Fruit fly (Drosophila melanogaster) whole organism, embryonic: ENCODE results near the gene mRpL17.

ENCODE experiments used
- BtbVII ChIP-seq: fragments of 200-800 bp; sonication (Bioruptor generic); optimal IDR thresholded peaks from 3 replicates; lab custom pipeline; 2017; ENCODE audit warnings: missing biosample characterization, mild to moderate bottlenecking, missing genetic modification characterization
- CG12236 ChIP-seq: fragments of 200-800 bp; sonication (Bioruptor generic); optimal IDR thresholded peaks from 2 replicates; lab custom pipeline; 2016; ENCODE audit warnings: missing biosample characterization, missing genetic modification characterization
- CG13287 ChIP-seq: fragments of 200-800 bp; sonication (Bioruptor generic); IDR thresholded peaks from 2 replicates; pipeline ENCODE4 v1.3.6; 2022; ENCODE audit warnings: missing biosample characterization, missing genetic modification characterization; ENCODE audit not compliant: partially characterized antibody
- CG13894 ChIP-seq: fragments of 200-800 bp; sonication (Bioruptor generic); optimal IDR thresholded peaks from 3 replicates; lab custom pipeline; 2018; ENCODE audit warnings: missing biosample characterization, mild to moderate bottlenecking, missing genetic modification characterization, moderate library complexity
- CG16815 ChIP-seq: fragments of 200-800 bp; sonication (Bioruptor generic); optimal IDR thresholded peaks from 3 replicates; lab custom pipeline; 2017; ENCODE audit warnings: missing biosample characterization, mild to moderate bottlenecking, missing genetic modification characterization
- CG18476 ChIP-seq: fragments of 200-800 bp; sonication (Bioruptor generic); optimal IDR thresholded peaks from 2 replicates; lab custom pipeline; 2016; ENCODE audit warnings: missing biosample characterization, mild to moderate bottlenecking, missing genetic modification characterization
- CG34224 ChIP-seq: fragments of 200-800 bp; sonication (Bioruptor generic); IDR thresholded peaks from 3 replicates; pipeline ENCODE4 v1.3.6; 2022; ENCODE audit warnings: missing biosample characterization, missing genetic modification characterization; ENCODE audit not compliant: partially characterized antibody
- CG34376 ChIP-seq: fragments of 200-800 bp; sonication (Bioruptor generic); optimal IDR thresholded peaks from 2 replicates; lab custom pipeline; 2018; ENCODE audit warnings: missing biosample characterization, mild to moderate bottlenecking, missing genetic modification characterization
- CG3847 ChIP-seq: fragments of 200-800 bp; sonication (Bioruptor generic); IDR thresholded peaks from 2 replicates; pipeline ENCODE4 v1.3.6; 2022; ENCODE audit warnings: missing biosample characterization, missing genetic modification characterization
- CG42726 ChIP-seq: fragments of 200-800 bp; sonication (Bioruptor generic); IDR thresholded peaks from 2 replicates; pipeline ENCODE4 v1.3.6; 2022; ENCODE audit warnings: missing biosample characterization, missing genetic modification characterization; ENCODE audit not compliant: partially characterized antibody
- CG6854 ChIP-seq: fragments of 200-800 bp; sonication (Bioruptor generic); optimal IDR thresholded peaks from 3 replicates; lab custom pipeline; 2017; ENCODE audit warnings: missing biosample characterization, mild to moderate bottlenecking, missing genetic modification characterization
- CrebB ChIP-seq: fragments of 200-800 bp; sonication (Bioruptor generic); optimal IDR thresholded peaks from 3 replicates; lab custom pipeline; 2018; ENCODE audit warnings: missing biosample characterization, mild to moderate bottlenecking, missing genetic modification characterization
- Dbx ChIP-seq: fragments of 200-800 bp; sonication (Bioruptor generic); IDR thresholded peaks from 3 replicates; pipeline ENCODE4 v1.3.6; 2022; ENCODE audit warnings: missing biosample characterization, missing genetic modification characterization
- Fer1 ChIP-seq: fragments of 200-800 bp; sonication (Bioruptor generic); optimal IDR thresholded peaks from 2 replicates; lab custom pipeline; 2017; ENCODE audit warnings: missing biosample characterization, mild to moderate bottlenecking, missing genetic modification characterization
- GATAe ChIP-seq: fragments of 200-800 bp; sonication (Bioruptor generic); conservative IDR thresholded peaks from 2 replicates; pipeline ENCODE4 v1.3.6; 2022; ENCODE audit warnings: missing biosample characterization, missing genetic modification characterization
- Hand ChIP-seq: fragments of 200-800 bp; sonication (Bioruptor generic); optimal IDR thresholded peaks from 2 replicates; lab custom pipeline; 2017; ENCODE audit warnings: mild to moderate bottlenecking, missing biosample characterization, missing genetic modification reagents, missing genetic modification characterization
- HmgZ ChIP-seq: fragments of 200-800 bp; sonication (Bioruptor generic); optimal IDR thresholded peaks from 2 replicates; lab custom pipeline; 2018; ENCODE audit warnings: missing biosample characterization, mild to moderate bottlenecking, missing genetic modification characterization
- MESR4 ChIP-seq: fragments of 200-800 bp; sonication (Bioruptor generic); optimal IDR thresholded peaks from 2 replicates; lab custom pipeline; 2018; ENCODE audit warnings: missing biosample characterization, mild to moderate bottlenecking, missing genetic modification characterization, moderate library complexity
- Med ChIP-seq: fragments of 200-800 bp; sonication (Bioruptor generic); peaks from one replicate; lab custom pipeline; 2016; ENCODE audit warnings: missing biosample characterization, missing genetic modification characterization, mild to moderate bottlenecking, inconsistent platforms, moderate library complexity
- Pdp1 ChIP-seq, 2 experiments: fragments of 200-800 bp; sonication (Bioruptor generic); optimal IDR thresholded peaks; 3 replicates each; lab custom pipeline; 2016; ENCODE audit warnings: missing biosample characterization in 2 of 2, missing genetic modification characterization in 2 of 2, mild to moderate bottlenecking in 1 of 2, moderate library complexity in 1 of 2
- Side ChIP-seq: fragments of 200-800 bp; sonication (Bioruptor generic); optimal IDR thresholded peaks from 2 replicates; lab custom pipeline; 2016; ENCODE audit warnings: missing biosample characterization, missing genetic modification characterization
- Six4 ChIP-seq: fragments of 200-800 bp; sonication (Bioruptor generic); optimal IDR thresholded peaks from 2 replicates; lab custom pipeline; 2016; ENCODE audit warnings: missing biosample characterization, missing genetic modification characterization
- Trl ChIP-seq, 3 experiments: fragments of >200 bp in 2 of 3; fragments of 200-800 bp in 1 of 3; sonication (Bioruptor generic) in 1 of 3; optimal IDR thresholded peaks; 2 replicates in 1 of 3; 3 replicates in 2 of 3; lab custom pipeline; 2016 to 2017; ENCODE audit warnings: missing biosample characterization in 1 of 3, missing genetic modification characterization in 1 of 3
- amos ChIP-seq: fragments of 200-800 bp; sonication (Bioruptor generic); IDR thresholded peaks from 2 replicates; pipeline ENCODE4 v1.3.6; 2022; ENCODE audit warnings: missing biosample characterization, missing genetic modification characterization; ENCODE audit not compliant: partially characterized antibody
- chinmo ChIP-seq: fragments of 200-800 bp; sonication (Bioruptor generic); IDR thresholded peaks from 4 replicates; pipeline ENCODE4 v1.3.6; 2022; ENCODE audit warnings: missing biosample characterization, missing genetic modification characterization; ENCODE audit not compliant: partially characterized antibody
- danr ChIP-seq: fragments of 200-800 bp; sonication (Bioruptor generic); IDR thresholded peaks from 2 replicates; pipeline ENCODE4 v1.3.6; 2022; ENCODE audit warnings: missing biosample characterization, missing genetic modification characterization
- emc ChIP-seq: fragments of 200-800 bp; sonication (Bioruptor generic); optimal IDR thresholded peaks from 2 replicates; lab custom pipeline; 2016; ENCODE audit warnings: missing biosample characterization, missing genetic modification characterization
- exex ChIP-seq: fragments of 200-800 bp; sonication (Bioruptor generic); optimal IDR thresholded peaks from 4 replicates; lab custom pipeline; 2018; ENCODE audit warnings: missing biosample characterization, mild to moderate bottlenecking, missing genetic modification characterization, moderate library complexity
- gro ChIP-seq: fragments of 200-800 bp; sonication (Bioruptor generic); optimal IDR thresholded peaks from 2 replicates; lab custom pipeline; 2016; ENCODE audit warnings: missing biosample characterization, missing genetic modification characterization
- kay ChIP-seq: fragments of 200-800 bp; sonication (Bioruptor generic); optimal IDR thresholded peaks from 2 replicates; lab custom pipeline; 2016; ENCODE audit warnings: missing biosample characterization, missing genetic modification characterization
- ken ChIP-seq: fragments of 200-800 bp; sonication (Bioruptor generic); IDR thresholded peaks from 3 replicates; pipeline ENCODE4 v1.3.6; 2022; ENCODE audit warnings: missing biosample characterization, missing genetic modification characterization
- sc ChIP-seq, 3 experiments: fragments of >200 bp in 2 of 3; fragments of 200-800 bp in 1 of 3; sonication (Bioruptor generic) in 1 of 3; optimal IDR thresholded peaks; 2 replicates in 2 of 3; 3 replicates in 1 of 3; lab custom pipeline; 2017; ENCODE audit warnings: mild to moderate bottlenecking in 1 of 3, missing biosample characterization in 1 of 3, missing genetic modification characterization in 1 of 3, missing genetic modification reagents in 1 of 3
- sug ChIP-seq: fragments of 200-800 bp; optimal IDR thresholded peaks from 2 replicates; lab custom pipeline; 2019; ENCODE audit warnings: missing biosample characterization, mild to moderate bottlenecking, missing genetic modification characterization, moderate library complexity
- vnd ChIP-seq: fragments of 200-800 bp; sonication (Bioruptor generic); IDR thresholded peaks from 3 replicates; pipeline ENCODE4 v1.3.6; 2022; ENCODE audit warnings: missing biosample characterization, missing genetic modification characterization; ENCODE audit not compliant: partially characterized antibody
- z ChIP-seq: fragments of 200-800 bp; sonication (Bioruptor generic); IDR thresholded peaks from 3 replicates; pipeline ENCODE4 v1.3.6; 2022; ENCODE audit warnings: missing biosample characterization, missing genetic modification characterization

mRpL17 gene

DNA sequence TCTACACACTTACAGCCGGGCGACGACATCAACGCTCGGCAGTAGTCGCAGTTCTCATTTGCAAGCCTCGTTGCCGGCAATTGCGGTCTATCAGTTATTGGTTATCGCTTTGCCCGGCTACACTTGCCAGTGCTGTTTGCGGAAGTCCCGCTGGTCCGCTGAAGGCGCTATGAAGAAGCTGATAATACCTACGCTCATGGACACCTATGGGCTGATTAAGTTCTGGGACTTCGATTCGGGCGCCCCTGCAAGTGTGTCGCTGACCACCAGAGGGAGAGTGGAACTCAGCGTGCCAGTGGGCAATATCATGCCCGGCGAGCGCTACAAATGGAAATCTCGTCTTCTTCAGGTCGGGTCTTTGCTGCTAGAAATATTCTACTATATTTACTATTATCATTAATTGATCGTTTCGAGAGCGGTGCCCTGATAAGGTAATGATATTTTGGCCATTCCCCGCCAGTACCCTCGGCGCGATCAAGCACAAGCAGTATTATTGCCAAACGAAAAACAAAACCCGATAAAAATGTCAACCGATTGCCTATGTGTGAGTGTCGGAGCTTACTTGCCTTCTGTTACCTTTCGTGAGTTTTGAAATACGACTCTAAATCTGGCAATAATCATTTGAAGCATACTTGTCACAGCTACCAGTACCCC, 35.5 kb downstream of the mRpL17 start (continued):
- TF ChIP-seq sc (optimal IDR thresholded peaks at IDR 0.05; lab: Kevin White, UChicago) (no peak), sc (GFP tag; optimal IDR thresholded peaks at IDR 0.05; lab: Kevin White, UChicago) (no peak), Side (GFP tag; lab: Kevin White, UChicago) (no peak), danr (GFP tag; lab: Robert Waterston, UW) (no peak)
- TF ChIP-seq, all 482 proteins: peak for 28

DNA sequence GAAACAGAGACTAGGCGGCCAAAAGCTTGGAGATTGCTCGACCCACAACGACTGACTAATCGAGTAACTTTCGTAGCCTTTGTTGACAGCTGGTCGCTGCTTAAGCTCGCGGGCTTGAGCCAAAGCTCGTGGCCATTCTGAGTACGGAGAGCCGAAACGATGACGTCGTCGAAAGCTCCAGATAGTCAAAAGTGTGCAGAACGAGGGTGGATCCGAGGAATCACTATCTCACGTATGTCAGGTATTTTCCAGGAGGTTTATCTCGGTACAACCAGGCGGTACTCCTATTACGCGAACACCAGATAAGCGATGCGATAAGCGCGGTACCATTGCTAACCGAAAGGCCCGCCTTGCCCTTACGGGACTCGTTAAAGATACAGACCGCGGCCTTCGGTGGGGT, 47.0 kb downstream of the mRpL17 start:
- TF ChIP-seq CG16815 (GFP tag; lab: Kevin White, UChicago): no peak
- TF ChIP-seq sug (tag; lab: Kevin White, UChicago): peak; percentile 64
- TF ChIP-seq CG34224: 0 out of 3 replicates have a peak, but pooled peaks have one; percentile 43
- TF ChIP-seq BtbVII (GFP tag; lab: Kevin White, UChicago): peak; percentile 87
- 0 out of 2 replicates have a peak, but pooled peaks have one; percentile 28 for TF ChIP-seq GATAe (GFP tag; lab: Robert Waterston, UW)
- TF ChIP-seq CG13894 (tag; lab: Kevin White, UChicago): peak; percentile 94
- 0 out of 2 replicates have a peak, but pooled peaks have one; percentile 5 for TF ChIP-seq CG42726 (GFP tag; lab: Robert Waterston, UW)
- TF ChIP-seq CrebB (tag; lab: Kevin White, UChicago): peak; percentile 24
- TF ChIP-seq gro (GFP tag; lab: Kevin White, UChicago): no peak
- TF ChIP-seq exex (tag; lab: Kevin White, UChicago): peak; percentile 60
- TF ChIP-seq MESR4: no peak
- no peak for TF ChIP-seq Six4 (GFP tag; lab: Kevin White, UChicago)
- no peak for TF ChIP-seq CG12236 (GFP tag; lab: Kevin White, UChicago)
- TF ChIP-seq CG18476 (GFP tag; lab: Kevin White, UChicago): peak; percentile 87
- TF ChIP-seq z (GFP tag; lab: Robert Waterston, UW): peak; percentile 94
- TF ChIP-seq Dbx (GFP tag; lab: Robert Waterston, UW): peak; percentile 30; the same call in 1 of the 3 replicates
- TF ChIP-seq Med (GFP tag; lab: Kevin White, UChicago): peak; percentile 28
- 0 out of 3 replicates have a peak, but pooled peaks have one; percentile 21 for TF ChIP-seq ken
- peak; percentile 71; the same call in 3 of the 4 replicates for TF ChIP-seq chinmo (GFP tag; lab: Robert Waterston, UW)
- TF ChIP-seq amos: peak; percentile 45; the same call in 1 of the 2 replicates
- TF ChIP-seq CG6854 (GFP tag; lab: Kevin White, UChicago): peak; percentile 34
- peak; percentile 14 for TF ChIP-seq Hand (GFP tag; lab: Kevin White, UChicago)
- peak; percentile 75 for TF ChIP-seq CG34376
- TF ChIP-seq kay (GFP tag; lab: Kevin White, UChicago): peak; percentile 12
- TF ChIP-seq CG3847 (GFP tag; lab: Robert Waterston, UW): no peak
- TF ChIP-seq Trl (optimal IDR thresholded peaks at IDR 0.05; lab: Kevin White, UChicago): peak in 1 of 2 experiments; percentile 8
- TF ChIP-seq Trl (GFP tag; optimal IDR thresholded peaks at IDR 0.05; lab: Kevin White, UChicago): no peak
- peak; percentile 18 for TF ChIP-seq HmgZ
- TF ChIP-seq Pdp1 (GFP tag; optimal IDR thresholded peaks at IDR 0.05; lab: Kevin White, UChicago): peak in 1 of 2 experiments; percentile 76
- peak; percentile 50 for TF ChIP-seq Fer1
- TF ChIP-seq vnd (GFP tag; lab: Robert Waterston, UW): no peak
- no peak for TF ChIP-seq emc (GFP tag; lab: Kevin White, UChicago)
- peak; percentile 35; the same call in 1 of the 2 replicates for TF ChIP-seq CG13287
- TF ChIP-seq, all 482 proteins: peak for 24
